Worm (Caenorhabditis elegans) whole organism, L4/young adult: ENCODE data around the gene flp-23.

Source experiments
- dao-5 ChIP-seq: sonication (generic microtip); optimal IDR thresholded peaks from 2 replicates; lab custom pipeline; 2016; ENCODE audit warnings: missing genotype, missing genetic modification characterization, moderate library complexity, missing compliant biosample characterization
- him-1 ChIP-seq: sonication (generic microtip); optimal IDR thresholded peaks from 2 replicates; lab custom pipeline; 2016; ENCODE audit warnings: missing genotype, missing genetic modification reagents, missing genetic modification characterization, missing compliant biosample characterization

- TF ChIP-seq him-1 (tag; lab: Kevin White, UChicago) (no peak), dao-5 (tag; lab: Kevin White, UChicago) (no peak)
Observed at ce11 chrIII:8616587-8616986, 34.0 kb upstream of the flp-23 start, which contains the start of gene C06E1.11.
